Fruit fly (Drosophila melanogaster) Kc167 (cell line): ENCODE measurements around the gene Ubc4.

Source experiments
- h ChIP-seq: fragments of >200 bp; optimal IDR thresholded peaks from 3 replicates; lab custom pipeline; 2018; ENCODE audit warnings: missing external identifiers
- insv ChIP-seq: fragments of >200 bp; optimal IDR thresholded peaks from 3 replicates; lab custom pipeline; 2018; ENCODE audit warnings: missing external identifiers
- psq ChIP-seq: fragments of >200 bp; optimal IDR thresholded peaks from 2 replicates; lab custom pipeline; 2017; ENCODE audit warnings: missing external identifiers
- ttk ChIP-seq: sonication (Bioruptor generic); optimal IDR thresholded peaks from 2 replicates; lab custom pipeline; 2017; ENCODE audit warnings: missing external identifiers

- TF ChIP-seq psq, result no peak
- no peak for TF ChIP-seq insv (lab: Kevin White, UChicago)
- no peak for TF ChIP-seq ttk
- TF ChIP-seq h, result no peak
These were observed 28.6 kb downstream of the Ubc4 start, which contains the start of gene Naa60 for dm6 chr3L:9726707-9727106.
